Worm (Caenorhabditis elegans) whole organism, L3 larva: ENCODE results near the gene Y51B9A.7.

ENCODE experiments used
- ama-1 ChIP-seq: fragments of 150-350 bp; optimal IDR thresholded peaks from 2 replicates; lab custom pipeline; 2018
- elt-1 ChIP-seq: fragments of 150-350 bp; optimal IDR thresholded peaks from 2 replicates; lab custom pipeline; 2014; ENCODE audit warnings: missing biosample characterization, missing genetic modification characterization
- lin-15B ChIP-seq: fragments of 150-350 bp; optimal IDR thresholded peaks from 2 replicates; lab custom pipeline; 2014; ENCODE audit warnings: missing biosample characterization, missing genetic modification characterization
- nhr-12 ChIP-seq: fragments of 150-350 bp; optimal IDR thresholded peaks from 2 replicates; lab custom pipeline; 2014; ENCODE audit warnings: missing biosample characterization, missing genetic modification characterization
- sea-2 ChIP-seq: fragments of 150-350 bp; sonication (generic microtip); optimal IDR thresholded peaks from 4 replicates; lab custom pipeline; 2014; ENCODE audit warnings: missing biosample characterization, missing genetic modification reagents, missing genetic modification characterization
- snpc-4 ChIP-seq: fragments of 150-350 bp; optimal IDR thresholded peaks from 2 replicates; lab custom pipeline; 2014; ENCODE audit warnings: missing biosample characterization, missing genetic modification characterization
- tbx-2 ChIP-seq: sonication (generic microtip); optimal IDR thresholded peaks from 2 replicates; lab custom pipeline; 2016; ENCODE audit warnings: mild to moderate bottlenecking, missing genetic modification characterization, missing compliant biosample characterization

ce11 chrII:9385241-9385640 lies 14.6 kb upstream of the Y51B9A.7 start, which contains the start of gene C06C3.7:
- TF ChIP-seq nhr-12 (tag; lab: Kevin White, UChicago) (no peak), sea-2 (GFP tag; lab: Kevin White, UChicago) (no peak), ama-1 (lab: Kevin White, UChicago) (no peak), lin-15B (no peak), snpc-4 (tag; lab: Kevin White, UChicago) (no peak), elt-1 (no peak), tbx-2 (no peak)
